Fruit fly (Drosophila melanogaster): ENCODE measurements around the gene CG1910.

Gene CG1910

DNA sequence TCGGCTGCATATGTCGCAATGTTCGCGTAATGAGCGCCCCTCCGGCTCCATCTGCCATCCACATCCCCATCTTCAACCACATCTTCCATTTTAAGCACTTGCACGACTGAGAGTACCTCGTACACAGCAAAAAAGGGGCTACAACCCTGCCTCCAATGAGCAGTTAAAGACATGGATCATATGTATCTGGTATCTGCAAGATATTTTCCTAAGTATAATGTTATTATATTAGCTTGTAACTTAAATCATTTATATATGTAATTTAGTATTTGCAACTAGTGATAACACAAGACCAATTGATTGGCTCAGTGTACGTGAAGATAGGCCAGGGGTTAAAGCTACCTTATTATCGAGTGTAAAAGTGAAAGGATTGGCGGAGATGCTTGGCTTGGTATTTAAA lies 15.2 kb downstream of the CG1910 start (continued):
- TF ChIP-seq OdsH (GFP tag; optimal IDR thresholded peaks at IDR 0.05) (peak; percentile 75), CG6854 (GFP tag; optimal IDR thresholded peaks at IDR 0.05) (no peak), Hr38 (GFP tag; optimal IDR thresholded peaks at IDR 0.05) (no peak), CG10631 (GFP tag; optimal IDR thresholded peaks at IDR 0.05) (peak; percentile 68), cyc (GFP tag; optimal IDR thresholded peaks at IDR 0.05) (no peak), Ets96B (tag; optimal IDR thresholded peaks at IDR 0.05) (peak; percentile 81), CG11294 (GFP tag; IDR thresholded peaks at IDR 0.05) (peak; percentile 13; the same call in 1 of the 2 replicates), CG31627 (GFP tag; optimal IDR thresholded peaks at IDR 0.05) (no peak)

DNA sequence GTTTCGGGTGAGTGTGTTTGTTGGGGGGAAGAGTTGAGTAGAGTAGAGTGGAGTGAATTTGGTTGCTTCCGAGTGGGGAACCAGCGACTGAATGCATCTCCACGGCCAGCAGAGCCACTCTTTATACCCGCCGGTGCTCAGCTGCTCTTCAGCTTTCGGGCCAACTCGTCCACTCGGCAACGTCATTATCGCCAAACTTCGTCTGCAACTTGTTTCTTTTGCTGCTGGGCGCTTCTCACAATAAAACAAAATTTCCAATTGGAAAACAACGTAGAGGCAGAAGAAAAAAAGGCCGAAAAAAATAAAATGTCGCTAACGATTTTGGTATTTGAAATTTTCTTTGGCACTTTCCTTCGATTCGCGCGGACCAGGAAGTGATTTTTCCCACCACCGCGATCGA lies 17.2 kb downstream of the CG1910 start, which contains the start of gene CG2150:
Gene CG2150, minus strand, starts transcription at position 101 of the 400 bp plus-strand sequence.
- TF ChIP-seq CG6792 (GFP tag; optimal IDR thresholded peaks at IDR 0.05) (no peak), cyc (GFP tag; optimal IDR thresholded peaks at IDR 0.05) (no peak), Gug (GFP tag; IDR thresholded peaks at IDR 0.05) (no peak), Ets96B (tag; optimal IDR thresholded peaks at IDR 0.05) (no peak), CG4318 (GFP tag; optimal IDR thresholded peaks at IDR 0.05) (no peak), eg (GFP tag; IDR thresholded peaks at IDR 0.05) (peak; percentile 36; the same call in 1 of the 3 replicates), CG6276 (GFP tag; optimal IDR thresholded peaks at IDR 0.05) (peak; percentile 48), fd59A (GFP tag; optimal IDR thresholded peaks at IDR 0.05) (no peak), CG15336 (GFP tag; IDR thresholded peaks at IDR 0.05) (0 out of 2 replicates have a peak, but pooled peaks have one; percentile 19)

DNA sequence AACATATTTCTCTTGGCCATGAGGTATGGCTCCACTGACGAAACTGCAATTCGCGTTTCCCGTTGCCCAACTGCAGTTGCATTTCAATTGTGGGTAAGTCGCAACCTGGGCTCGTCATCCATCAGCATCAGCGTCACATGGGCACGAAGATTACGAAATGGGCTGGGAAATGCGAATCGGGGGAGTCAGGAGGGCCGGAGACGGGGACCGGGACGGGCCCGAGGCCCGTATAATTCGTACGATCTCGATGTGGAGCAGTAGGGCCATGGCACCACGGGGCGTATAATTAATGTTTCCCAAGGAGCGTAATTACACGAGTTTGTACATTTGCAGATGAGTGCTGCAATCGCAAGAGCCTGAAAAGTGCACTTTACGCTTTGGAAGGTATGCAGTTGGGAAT lies 17.7 kb downstream of the CG1910 start:
- TF ChIP-seq Smox (GFP tag; optimal IDR thresholded peaks at IDR 0.05) (no peak), cyc (GFP tag; optimal IDR thresholded peaks at IDR 0.05) (no peak), Sox102F (GFP tag; optimal IDR thresholded peaks at IDR 0.05) (no peak), fkh (GFP tag; optimal IDR thresholded peaks at IDR 0.05) (no peak), CG1621 (tag; optimal IDR thresholded peaks at IDR 0.05) (no peak), lz (GFP tag; optimal IDR thresholded peaks at IDR 0.05) (no peak), net (GFP tag; optimal IDR thresholded peaks at IDR 0.05) (no peak), dac (GFP tag; optimal IDR thresholded peaks at IDR 0.05) (no peak), CG3919 (GFP tag; optimal IDR thresholded peaks at IDR 0.05) (no peak), CG8632 (GFP tag; optimal IDR thresholded peaks at IDR 0.05) (no peak), Ets96B (tag; optimal IDR thresholded peaks at IDR 0.05) (no peak)

DNA sequence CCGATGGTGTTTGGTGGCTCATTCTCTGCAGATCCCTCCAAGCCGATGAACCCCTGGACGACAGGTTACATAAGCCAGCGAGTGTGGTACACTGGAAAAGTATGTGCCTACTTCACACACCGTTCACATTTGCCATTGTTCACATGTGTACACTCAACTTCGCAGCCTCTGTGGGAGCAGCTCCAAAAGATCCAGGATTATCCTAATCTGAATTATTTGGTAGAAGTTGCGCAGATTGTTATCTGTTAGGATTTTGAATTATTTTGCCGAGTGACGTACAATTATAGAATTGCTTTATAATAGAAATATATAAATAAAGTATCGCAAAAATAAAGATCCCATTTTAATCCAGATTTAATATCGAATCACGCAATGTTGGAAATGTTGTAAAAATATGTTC lies 20.1 kb downstream of the CG1910 start:
- TF ChIP-seq dac (GFP tag; optimal IDR thresholded peaks at IDR 0.05) (peak; percentile 28), CG11902 (GFP tag; optimal IDR thresholded peaks at IDR 0.05) (peak; percentile 23), CG7368 (GFP tag; optimal IDR thresholded peaks at IDR 0.05) (peak; percentile 23), CG6792 (GFP tag; optimal IDR thresholded peaks at IDR 0.05) (peak; percentile 31), CG34406 (GFP tag; optimal IDR thresholded peaks at IDR 0.05) (peak; percentile 50), CG11762 (GFP tag; optimal IDR thresholded peaks at IDR 0.05; ENCODE audit: insufficient read depth) (peak; percentile 36), Sox14 (GFP tag; optimal IDR thresholded peaks at IDR 0.05) (peak; percentile 4), Eip93F (GFP tag; optimal IDR thresholded peaks at IDR 0.05) (no peak), CG16779 (tag; optimal IDR thresholded peaks at IDR 0.05) (peak; percentile 28), CG15336 (GFP tag; IDR thresholded peaks at IDR 0.05) (peak; percentile 63), CG8632 (GFP tag; optimal IDR thresholded peaks at IDR 0.05) (peak; percentile 43), pdm3 (GFP tag; optimal IDR thresholded peaks at IDR 0.05) (peak; percentile 52), Smox (GFP tag; optimal IDR thresholded peaks at IDR 0.05) (no peak), Met (GFP tag; optimal IDR thresholded peaks at IDR 0.05) (no peak), net (GFP tag; optimal IDR thresholded peaks at IDR 0.05) (peak; percentile 32), Ets96B (tag; optimal IDR thresholded peaks at IDR 0.05) (peak; percentile 30), Eip78C (GFP tag) (peak; percentile 92), Eip75B (GFP tag; optimal IDR thresholded peaks at IDR 0.05) (no peak), Blimp-1 (GFP tag; optimal IDR thresholded peaks at IDR 0.05) (peak; percentile 5), CG8119 (GFP tag; IDR thresholded peaks at IDR 0.05) (peak; percentile 60), lz (GFP tag; optimal IDR thresholded peaks at IDR 0.05) (peak; percentile 10), fd85E (GFP tag; optimal IDR thresholded peaks at IDR 0.05) (no peak), fd59A (GFP tag; optimal IDR thresholded peaks at IDR 0.05) (no peak), acj6 (GFP tag; optimal IDR thresholded peaks at IDR 0.05) (peak; percentile 59), CG1621 (tag; optimal IDR thresholded peaks at IDR 0.05) (no peak), CG8319 (GFP tag; optimal IDR thresholded peaks at IDR 0.05) (peak; percentile 27), svp (GFP tag) (peak; percentile 78), Sox15 (GFP tag; optimal IDR thresholded peaks at IDR 0.05) (peak; percentile 13), Hr38 (GFP tag; optimal IDR thresholded peaks at IDR 0.05) (no peak), Hr39 (GFP tag; optimal IDR thresholded peaks at IDR 0.05) (no peak), cyc (GFP tag; optimal IDR thresholded peaks at IDR 0.05) (peak; percentile 7), CG11294 (GFP tag; IDR thresholded peaks at IDR 0.05) (no peak), CG6276 (GFP tag; optimal IDR thresholded peaks at IDR 0.05) (peak; percentile 58), esn (GFP tag; optimal IDR thresholded peaks at IDR 0.05) (peak; percentile 5), achi (GFP tag; optimal IDR thresholded peaks at IDR 0.05) (peak; percentile 50)

All from whole organism, prepupa.